Worm (Caenorhabditis elegans): ENCODE data around the gene C01G12.13.

DNA sequence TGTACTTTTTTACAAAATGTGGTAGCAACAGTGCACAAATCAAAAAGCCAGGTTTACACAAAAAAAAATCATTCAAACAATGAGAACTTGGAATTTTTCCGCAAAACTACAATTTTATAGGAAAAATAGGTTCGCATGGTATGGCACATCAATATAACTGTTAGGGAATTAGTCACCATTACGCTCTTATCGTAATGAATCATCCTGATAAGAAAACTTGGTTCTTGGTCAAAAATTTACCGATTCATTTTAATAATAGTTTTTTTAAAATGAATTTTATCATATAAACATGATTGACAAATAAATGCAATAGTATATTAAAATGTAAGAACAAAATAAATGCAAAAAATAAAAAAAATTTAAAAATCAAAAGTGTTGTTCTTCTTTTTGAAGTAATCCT is 36.0 kb upstream of the C01G12.13 start:
- TF ChIP-seq snpc-4 (GFP tag; optimal IDR thresholded peaks at IDR 0.05), result no peak
- TF ChIP-seq snpc-4 (tag; optimal IDR thresholded peaks at IDR 0.05), result no peak
- no peak for TF ChIP-seq aptf-2 (GFP tag; conservative IDR thresholded peaks at IDR 0.05)
- TF ChIP-seq F49E8.2 (tag; optimal IDR thresholded peaks at IDR 0.05; ENCODE audit: insufficient read depth), result no peak
- TF ChIP-seq hlh-26 (GFP tag; conservative IDR thresholded peaks at IDR 0.05), result no peak
- TF ChIP-seq chd-7 (tag; optimal IDR thresholded peaks at IDR 0.05), result no peak
- TF ChIP-seq sea-2 (GFP tag; IDR thresholded peaks at IDR 0.05), result no peak
